Fruit fly (Drosophila melanogaster) whole organism, embryonic: ENCODE data around the gene Sf3b3.

Source experiments
- Bgb ChIP-seq: fragments of 200-800 bp; sonication (Bioruptor generic); IDR thresholded peaks from 2 replicates; pipeline ENCODE4 v1.3.6; 2022; ENCODE audit warnings: missing biosample characterization, missing genetic modification characterization; ENCODE audit not compliant: partially characterized antibody
- BtbVII ChIP-seq: fragments of 200-800 bp; sonication (Bioruptor generic); optimal IDR thresholded peaks from 3 replicates; lab custom pipeline; 2017; ENCODE audit warnings: missing biosample characterization, mild to moderate bottlenecking, missing genetic modification characterization
- CG10321 ChIP-seq: fragments of 200-800 bp; sonication (Bioruptor generic); IDR thresholded peaks from 2 replicates; pipeline ENCODE4 v1.3.6; 2022; ENCODE audit warnings: missing biosample characterization, missing genetic modification characterization
- CG11093 ChIP-seq: fragments of 200-800 bp; sonication (Bioruptor generic); IDR thresholded peaks from 3 replicates; pipeline ENCODE4 v1.3.6; 2022; ENCODE audit warnings: missing biosample characterization, missing genetic modification characterization
- CG11560 ChIP-seq: fragments of 200-800 bp; sonication (Bioruptor generic); IDR thresholded peaks from 3 replicates; pipeline ENCODE4 v1.3.6; 2022; ENCODE audit warnings: missing biosample characterization, missing genetic modification characterization
- CG11696 ChIP-seq: fragments of 200-800 bp; sonication (Bioruptor generic); IDR thresholded peaks from 2 replicates; pipeline ENCODE4 v1.3.6; 2022; ENCODE audit warnings: missing biosample characterization, missing genetic modification characterization
- CG12219 ChIP-seq: fragments of 200-800 bp; sonication (Bioruptor generic); optimal IDR thresholded peaks from 3 replicates; lab custom pipeline; 2018; ENCODE audit warnings: missing biosample characterization, mild to moderate bottlenecking, missing genetic modification characterization
- CG12659 ChIP-seq: fragments of 200-800 bp; sonication (Bioruptor generic); optimal IDR thresholded peaks from 3 replicates; lab custom pipeline; 2017; ENCODE audit warnings: mild to moderate bottlenecking, missing biosample characterization, missing genetic modification reagents, missing genetic modification characterization
- CG14441 ChIP-seq: fragments of 200-800 bp; sonication (Bioruptor generic); IDR thresholded peaks from 2 replicates; pipeline ENCODE4 v1.3.6; 2022; ENCODE audit warnings: missing biosample characterization, missing genetic modification characterization
- CG15601 ChIP-seq: fragments of 200-800 bp; sonication (Bioruptor generic); optimal IDR thresholded peaks from 3 replicates; lab custom pipeline; 2019; ENCODE audit warnings: missing biosample characterization, mild to moderate bottlenecking, missing genetic modification characterization, moderate library complexity
- CG17385 ChIP-seq: fragments of 200-800 bp; sonication (Bioruptor generic); optimal IDR thresholded peaks from 3 replicates; lab custom pipeline; 2018; ENCODE audit warnings: missing biosample characterization, mild to moderate bottlenecking, missing genetic modification characterization
- CG17568 ChIP-seq: fragments of 200-800 bp; sonication (Bioruptor generic); optimal IDR thresholded peaks from 2 replicates; lab custom pipeline; 2018; ENCODE audit warnings: missing biosample characterization, mild to moderate bottlenecking, missing genetic modification characterization, moderate library complexity
- CG3838 ChIP-seq: fragments of 200-800 bp; sonication (Bioruptor generic); optimal IDR thresholded peaks from 3 replicates; lab custom pipeline; 2016; ENCODE audit warnings: missing biosample characterization, missing genetic modification characterization
- CG3847 ChIP-seq: fragments of 200-800 bp; sonication (Bioruptor generic); IDR thresholded peaks from 2 replicates; pipeline ENCODE4 v1.3.6; 2022; ENCODE audit warnings: missing biosample characterization, missing genetic modification characterization
- CG4282 ChIP-seq: fragments of 200-800 bp; sonication (Bioruptor generic); optimal IDR thresholded peaks from 2 replicates; lab custom pipeline; 2016; ENCODE audit warnings: missing biosample characterization, missing genetic modification characterization
- CG4328 ChIP-seq: fragments of 200-800 bp; sonication (Bioruptor generic); optimal IDR thresholded peaks from 3 replicates; lab custom pipeline; 2017; ENCODE audit warnings: missing biosample characterization, missing genetic modification reagents, missing genetic modification characterization
- CG4617 ChIP-seq: fragments of 200-800 bp; sonication (Bioruptor generic); optimal IDR thresholded peaks from 3 replicates; lab custom pipeline; 2016; ENCODE audit warnings: missing biosample characterization, missing genetic modification characterization, borderline replicate concordance
- CG4820 ChIP-seq: fragments of 200-800 bp; sonication (Bioruptor generic); optimal IDR thresholded peaks from 3 replicates; lab custom pipeline; 2016; ENCODE audit warnings: missing biosample characterization, missing genetic modification characterization
- CG6254 ChIP-seq: fragments of 200-800 bp; sonication (Bioruptor generic); optimal IDR thresholded peaks from 3 replicates; lab custom pipeline; 2017; ENCODE audit warnings: mild to moderate bottlenecking, missing biosample characterization, missing genetic modification reagents, missing genetic modification characterization
- CG7556 ChIP-seq: fragments of 200-800 bp; sonication (Bioruptor generic); optimal IDR thresholded peaks from 2 replicates; lab custom pipeline; 2017; ENCODE audit warnings: missing biosample characterization, mild to moderate bottlenecking, missing genetic modification characterization
- Dref ChIP-seq: fragments of 200-800 bp; sonication (Bioruptor generic); IDR thresholded peaks from 2 replicates; pipeline ENCODE4 v1.3.6; 2022; ENCODE audit warnings: missing biosample characterization, missing genetic modification characterization
- Hmr ChIP-seq: fragments of 200-800 bp; sonication (Bioruptor generic); optimal IDR thresholded peaks from 3 replicates; lab custom pipeline; 2017; ENCODE audit warnings: mild to moderate bottlenecking, missing biosample characterization, missing genetic modification reagents, missing genetic modification characterization
- Jarid2 ChIP-seq: fragments of 200-800 bp; sonication (Bioruptor generic); optimal IDR thresholded peaks from 3 replicates; lab custom pipeline; 2017; ENCODE audit warnings: mild to moderate bottlenecking, missing biosample characterization, missing genetic modification reagents, missing genetic modification characterization
- Mes4 ChIP-seq: fragments of 200-800 bp; sonication (Bioruptor generic); optimal IDR thresholded peaks from 2 replicates; lab custom pipeline; 2016; ENCODE audit warnings: missing biosample characterization, missing genetic modification characterization
- Opbp ChIP-seq: fragments of 200-800 bp; sonication (Bioruptor generic); IDR thresholded peaks from 3 replicates; pipeline ENCODE4 v1.3.6; 2022; ENCODE audit warnings: missing biosample characterization, missing genetic modification characterization; ENCODE audit not compliant: partially characterized antibody
- Pdp1 ChIP-seq, 2 experiments: fragments of 200-800 bp; sonication (Bioruptor generic); optimal IDR thresholded peaks; 3 replicates each; lab custom pipeline; 2016; ENCODE audit warnings: missing biosample characterization in 2 of 2, missing genetic modification characterization in 2 of 2, mild to moderate bottlenecking in 1 of 2, moderate library complexity in 1 of 2
- Spps ChIP-seq: fragments of 200-800 bp; sonication (Bioruptor generic); optimal IDR thresholded peaks from 2 replicates; lab custom pipeline; 2018; ENCODE audit warnings: missing biosample characterization, mild to moderate bottlenecking, missing genetic modification characterization
- ac ChIP-seq: fragments of 200-800 bp; sonication (Bioruptor generic); optimal IDR thresholded peaks from 3 replicates; lab custom pipeline; 2017; ENCODE audit warnings: missing biosample characterization, mild to moderate bottlenecking, missing genetic modification characterization
- chn ChIP-seq: fragments of 200-800 bp; sonication (Bioruptor generic); optimal IDR thresholded peaks from 2 replicates; lab custom pipeline; 2016; ENCODE audit warnings: missing biosample characterization, missing genetic modification characterization
- dpn ChIP-seq, 2 experiments: fragments of 200-800 bp; sonication (Bioruptor generic); optimal IDR thresholded peaks; 3 replicates each; lab custom pipeline; 2016; ENCODE audit warnings: missing biosample characterization in 2 of 2, missing genetic modification characterization in 2 of 2
- exex ChIP-seq: fragments of 200-800 bp; sonication (Bioruptor generic); optimal IDR thresholded peaks from 4 replicates; lab custom pipeline; 2018; ENCODE audit warnings: missing biosample characterization, mild to moderate bottlenecking, missing genetic modification characterization, moderate library complexity
- eyg ChIP-seq: fragments of 200-800 bp; sonication (Bioruptor generic); optimal IDR thresholded peaks from 3 replicates; lab custom pipeline; 2016; ENCODE audit warnings: missing biosample characterization, missing genetic modification characterization
- fd3F ChIP-seq: fragments of 200-800 bp; sonication (Bioruptor generic); optimal IDR thresholded peaks from 2 replicates; lab custom pipeline; 2018; ENCODE audit warnings: missing biosample characterization, mild to moderate bottlenecking, missing genetic modification characterization, moderate library complexity
- fu2 ChIP-seq: fragments of 200-800 bp; sonication (Bioruptor generic); optimal IDR thresholded peaks from 2 replicates; lab custom pipeline; 2016; ENCODE audit warnings: missing biosample characterization, missing genetic modification characterization
- gcm ChIP-seq: fragments of 200-800 bp; sonication (Bioruptor generic); optimal IDR thresholded peaks from 2 replicates; lab custom pipeline; 2019; ENCODE audit warnings: missing biosample characterization, mild to moderate bottlenecking, missing genetic modification characterization, moderate library complexity
- gsb ChIP-seq: fragments of 200-800 bp; sonication (Bioruptor generic); IDR thresholded peaks from 2 replicates; pipeline ENCODE4 v1.3.6; 2022; ENCODE audit warnings: missing biosample characterization, missing genetic modification characterization
- kay ChIP-seq: fragments of 200-800 bp; sonication (Bioruptor generic); optimal IDR thresholded peaks from 2 replicates; lab custom pipeline; 2016; ENCODE audit warnings: missing biosample characterization, missing genetic modification characterization
- lmd ChIP-seq: fragments of 200-800 bp; sonication (Bioruptor generic); IDR thresholded peaks from 2 replicates; pipeline ENCODE4 v1.3.6; 2022; ENCODE audit warnings: missing biosample characterization, missing genetic modification characterization
- pros ChIP-seq: fragments of 200-800 bp; sonication (Bioruptor generic); optimal IDR thresholded peaks from 3 replicates; lab custom pipeline; 2019; ENCODE audit warnings: missing biosample characterization, mild to moderate bottlenecking, missing genetic modification characterization, moderate library complexity
- pum ChIP-seq: fragments of 200-800 bp; sonication (Bioruptor generic); optimal IDR thresholded peaks from 2 replicates; lab custom pipeline; 2016; ENCODE audit warnings: missing biosample characterization, missing genetic modification characterization
- run ChIP-seq: fragments of 200-800 bp; sonication (Bioruptor generic); optimal IDR thresholded peaks from 3 replicates; lab custom pipeline; 2018; ENCODE audit warnings: missing biosample characterization, mild to moderate bottlenecking, missing genetic modification characterization
- shn ChIP-seq: fragments of 200-800 bp; sonication (Bioruptor generic); optimal IDR thresholded peaks from 3 replicates; lab custom pipeline; 2016; ENCODE audit warnings: missing biosample characterization, missing genetic modification characterization
- sisA ChIP-seq: fragments of 200-800 bp; sonication (Bioruptor generic); IDR thresholded peaks from 2 replicates; pipeline ENCODE4 v1.3.6; 2022; ENCODE audit warnings: missing biosample characterization, missing genetic modification characterization
- sna ChIP-seq: fragments of 200-800 bp; sonication (Bioruptor generic); IDR thresholded peaks from 2 replicates; pipeline ENCODE4 v1.3.6; 2022; ENCODE audit warnings: missing biosample characterization, missing genetic modification characterization; ENCODE audit not compliant: partially characterized antibody
- ssp ChIP-seq: fragments of 200-800 bp; sonication (Bioruptor generic); IDR thresholded peaks from 2 replicates; pipeline ENCODE4 v1.3.6; 2022; ENCODE audit warnings: missing biosample characterization, missing genetic modification characterization
- unc-4 ChIP-seq: fragments of 200-800 bp; sonication (Bioruptor generic); IDR thresholded peaks from 2 replicates; pipeline ENCODE4 v1.3.6; 2022; ENCODE audit warnings: missing biosample characterization, missing genetic modification characterization; ENCODE audit not compliant: partially characterized antibody
- vnd ChIP-seq: fragments of 200-800 bp; sonication (Bioruptor generic); IDR thresholded peaks from 3 replicates; pipeline ENCODE4 v1.3.6; 2022; ENCODE audit warnings: missing biosample characterization, missing genetic modification characterization; ENCODE audit not compliant: partially characterized antibody
- wdn ChIP-seq: fragments of 200-800 bp; sonication (Bioruptor generic); IDR thresholded peaks from 2 replicates; pipeline ENCODE4 v1.3.6; 2022; ENCODE audit warnings: missing biosample characterization, missing genetic modification characterization

Gene Sf3b3

DNA sequence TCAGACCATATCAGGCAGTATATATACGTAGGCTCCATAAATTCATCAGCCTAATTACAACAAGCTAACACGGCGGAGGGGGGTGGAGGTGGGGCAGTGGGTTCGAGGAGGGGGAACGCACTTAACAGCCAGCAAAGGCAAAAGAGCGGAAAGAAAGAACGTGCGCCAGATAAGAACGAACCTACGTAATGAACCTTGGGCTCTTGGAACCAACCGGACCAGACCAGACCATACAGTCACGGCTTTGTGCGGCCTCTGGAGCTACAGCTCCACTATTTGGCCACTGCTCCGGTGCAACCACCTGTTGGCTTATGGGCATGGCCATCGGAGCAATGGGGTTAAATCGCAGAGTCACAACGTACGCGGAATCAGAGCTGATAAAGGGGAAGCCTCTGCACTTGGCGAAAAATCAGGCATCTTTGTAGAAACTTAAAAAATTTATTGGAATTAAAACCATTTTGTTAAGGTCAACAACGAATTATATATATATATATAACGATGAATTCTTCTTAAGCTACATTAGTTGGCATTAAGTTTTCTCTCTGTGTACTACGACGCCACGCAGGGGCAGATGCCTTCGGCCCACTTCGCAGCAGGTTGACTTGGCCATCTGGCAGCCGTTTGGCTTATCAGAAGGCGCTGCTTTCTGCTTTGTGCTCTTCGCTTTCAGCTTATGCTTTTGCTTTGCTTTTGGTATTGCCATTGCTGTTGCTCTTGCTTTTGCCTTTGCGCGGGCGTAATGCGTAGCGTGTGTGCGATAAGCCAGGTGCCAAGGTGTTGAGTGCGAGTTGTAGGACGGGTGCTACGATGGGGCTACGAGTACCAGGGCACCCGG is 52.1 kb downstream of the Sf3b3 start (continued):
- TF ChIP-seq unc-4 (GFP tag; lab: Robert Waterston, UW), result no peak
- TF ChIP-seq Pdp1 (GFP tag; optimal IDR thresholded peaks at IDR 0.05; lab: Kevin White, UChicago), result peak; percentile 58 to 67
- TF ChIP-seq Hmr (GFP tag; lab: Kevin White, UChicago), result peak; percentile 96
- peak; percentile 95 for TF ChIP-seq gsb (GFP tag; lab: Robert Waterston, UW)
- no peak for TF ChIP-seq ac (GFP tag; lab: Kevin White, UChicago)
- peak; percentile 82 for TF ChIP-seq CG17568 (GFP tag; lab: Kevin White, UChicago)
- peak; percentile 92 for TF ChIP-seq CG11093 (GFP tag; lab: Robert Waterston, UW)
- peak; percentile 87 for TF ChIP-seq CG15601
- peak; percentile 80 for TF ChIP-seq chn (GFP tag; lab: Kevin White, UChicago)
- peak; percentile 58; the same call in 2 of the 3 replicates for TF ChIP-seq vnd
- TF ChIP-seq sna (GFP tag; lab: Robert Waterston, UW), result no peak
- TF ChIP-seq CG4820, result peak; percentile 82
- TF ChIP-seq exex, result peak; percentile 100
- TF ChIP-seq sisA (GFP tag; lab: Robert Waterston, UW), result peak; percentile 94
- TF ChIP-seq CG17385, result peak; percentile 91
- peak; percentile 83 for TF ChIP-seq CG12219 (GFP tag; lab: Kevin White, UChicago)
- TF ChIP-seq CG4617 (GFP tag; lab: Kevin White, UChicago), result peak; percentile 57
- peak; percentile 24; the same call in 1 of the 2 replicates for TF ChIP-seq Bgb
- TF ChIP-seq Jarid2 (GFP tag; lab: Kevin White, UChicago), result peak; percentile 52
- peak; percentile 58 for TF ChIP-seq fu2 (GFP tag; lab: Kevin White, UChicago)
- TF ChIP-seq dpn (GFP tag; optimal IDR thresholded peaks at IDR 0.05; lab: Kevin White, UChicago), result peak; percentile 72 to 92
- TF ChIP-seq CG14441, result peak; percentile 97
- TF ChIP-seq gcm (GFP tag; lab: Kevin White, UChicago), result peak; percentile 91
- peak; percentile 95 for TF ChIP-seq lmd
- TF ChIP-seq CG11696 (GFP tag; lab: Robert Waterston, UW), result peak; percentile 91
- TF ChIP-seq CG11560 (tag; lab: Robert Waterston, UW), result peak; percentile 88
- peak; percentile 91 for TF ChIP-seq fd3F (GFP tag; lab: Kevin White, UChicago)
- peak; percentile 96 for TF ChIP-seq CG12659 (GFP tag; lab: Kevin White, UChicago)
- TF ChIP-seq ssp, result peak; percentile 89
- peak; percentile 30; the same call in 1 of the 2 replicates for TF ChIP-seq Dref
- no peak for TF ChIP-seq CG4282 (GFP tag; lab: Kevin White, UChicago)
- no peak for TF ChIP-seq pros (GFP tag; lab: Kevin White, UChicago)
- TF ChIP-seq CG4328 (GFP tag; lab: Kevin White, UChicago), result peak; percentile 76
- TF ChIP-seq pum (GFP tag; lab: Kevin White, UChicago), result peak; percentile 59
- peak; percentile 71 for TF ChIP-seq CG3838 (GFP tag; lab: Kevin White, UChicago)
- TF ChIP-seq CG7556 (GFP tag; lab: Kevin White, UChicago), result peak; percentile 95
- TF ChIP-seq CG3847 (GFP tag; lab: Robert Waterston, UW), result peak; percentile 97
- peak; percentile 53 for TF ChIP-seq CG6254 (GFP tag; lab: Kevin White, UChicago)
- peak; percentile 70 for TF ChIP-seq run (tag; lab: Kevin White, UChicago)
- TF ChIP-seq Opbp (GFP tag; lab: Robert Waterston, UW), result no peak
- peak; percentile 82 for TF ChIP-seq CG10321 (GFP tag; lab: Robert Waterston, UW)
- TF ChIP-seq BtbVII, result peak; percentile 87
- no peak for TF ChIP-seq Mes4 (GFP tag; lab: Kevin White, UChicago)
- peak; percentile 55 for TF ChIP-seq Spps (tag; lab: Kevin White, UChicago)
- TF ChIP-seq eyg (GFP tag; lab: Kevin White, UChicago), result no peak
- peak; percentile 3 for TF ChIP-seq shn (GFP tag; lab: Kevin White, UChicago)
- peak; percentile 68 for TF ChIP-seq kay (GFP tag; lab: Kevin White, UChicago)
- peak; percentile 96 for TF ChIP-seq wdn
